Worm (Caenorhabditis elegans) whole organism, L4 larva: ENCODE measurements around the gene F40G9.12.

Experiments
- D1046.2 ChIP-seq: fragments of 200-800 bp; sonication (Bioruptor generic); IDR thresholded peaks from 2 replicates; pipeline ENCODE4 v1.3.6; 2022; ENCODE audit warnings: missing genetic modification characterization, missing compliant biosample characterization
- F10B5.3 ChIP-seq: sonication (generic microtip); optimal IDR thresholded peaks from 2 replicates; lab custom pipeline; 2016; ENCODE audit warnings: mild to moderate bottlenecking, missing genetic modification characterization, missing compliant biosample characterization
- T26A8.4 ChIP-seq: fragments of 200-800 bp; sonication (Bioruptor generic); IDR thresholded peaks from 2 replicates; pipeline ENCODE4 v1.3.6; 2022; ENCODE audit warnings: missing genetic modification characterization, missing compliant biosample characterization
- Y105C5A.15 ChIP-seq: fragments of 200-800 bp; sonication (Bioruptor generic); IDR thresholded peaks from 2 replicates; pipeline ENCODE4 v1.3.6; 2022; ENCODE audit warnings: missing genetic modification characterization, missing compliant biosample characterization
- Y5F2A.4 ChIP-seq: fragments of 200-800 bp; sonication (Bioruptor generic); optimal IDR thresholded peaks from 2 replicates; lab custom pipeline; 2018; ENCODE audit warnings: mild to moderate bottlenecking, missing genetic modification characterization, missing compliant biosample characterization
- aha-1 ChIP-seq: fragments of 150-350 bp; peaks from one replicate; lab custom pipeline; 2014; ENCODE audit warnings: missing biosample characterization, missing genetic modification characterization
- aly-2 ChIP-seq: sonication (generic microtip); optimal IDR thresholded peaks from 2 replicates; lab custom pipeline; 2018; ENCODE audit warnings: missing biosample characterization, missing genetic modification characterization
- ceh-32 ChIP-seq: sonication (generic microtip); optimal IDR thresholded peaks from 2 replicates; lab custom pipeline; 2016; ENCODE audit warnings: mild to moderate bottlenecking, missing genetic modification characterization, missing compliant biosample characterization; ENCODE audit not compliant: poor library complexity
- ceh-44 ChIP-seq: fragments of 200-800 bp; sonication (Bioruptor generic); IDR thresholded peaks from 2 replicates; pipeline ENCODE4 v1.3.6; 2022; ENCODE audit warnings: missing genetic modification reagents, missing genetic modification characterization, missing compliant biosample characterization
- ceh-62 ChIP-seq: sonication (generic microtip); optimal IDR thresholded peaks from 2 replicates; lab custom pipeline; 2017; ENCODE audit warnings: missing biosample characterization, missing genetic modification characterization
- daf-19 ChIP-seq: fragments of 200-800 bp; sonication (Bioruptor generic); conservative IDR thresholded peaks from 2 replicates; pipeline ENCODE4 v1.3.6; 2022; ENCODE audit warnings: missing genetic modification characterization, missing compliant biosample characterization
- dmd-6 ChIP-seq: fragments of 200-800 bp; sonication (Bioruptor generic); IDR thresholded peaks from 2 replicates; pipeline ENCODE4 v1.3.6; 2022; ENCODE audit warnings: missing genetic modification reagents, missing genetic modification characterization, missing compliant biosample characterization
- dmd-8 ChIP-seq: fragments of 200-800 bp; sonication (Bioruptor generic); IDR thresholded peaks from 2 replicates; pipeline ENCODE4 v1.3.6; 2022; ENCODE audit warnings: missing genetic modification characterization, missing compliant biosample characterization
- fkh-10 ChIP-seq: fragments of 150-350 bp; optimal IDR thresholded peaks from 2 replicates; lab custom pipeline; 2014; ENCODE audit warnings: missing biosample characterization, missing genetic modification reagents, missing genetic modification characterization
- fos-1 ChIP-seq: fragments of 150-350 bp; optimal IDR thresholded peaks from 2 replicates; lab custom pipeline; 2014; ENCODE audit warnings: missing biosample characterization, missing genetic modification characterization
- gei-8 ChIP-seq: fragments of 200-800 bp; sonication (Bioruptor generic); optimal IDR thresholded peaks from 2 replicates; lab custom pipeline; 2018; ENCODE audit warnings: mild to moderate bottlenecking, missing genetic modification characterization, missing compliant biosample characterization
- hlh-11 ChIP-seq: fragments of 200-800 bp; sonication (Bioruptor generic); optimal IDR thresholded peaks from 2 replicates; lab custom pipeline; 2018; ENCODE audit warnings: mild to moderate bottlenecking, missing genetic modification characterization, missing compliant biosample characterization
- hlh-30 ChIP-seq: sonication (generic microtip); optimal IDR thresholded peaks from 2 replicates; lab custom pipeline; 2017; ENCODE audit warnings: antibody characterized with exemption, mild to moderate bottlenecking, missing genetic modification characterization, missing compliant biosample characterization; ENCODE audit not compliant: insufficient read depth
- hmg-1.1 ChIP-seq: fragments of 200-800 bp; sonication (Bioruptor generic); IDR thresholded peaks from 2 replicates; pipeline ENCODE4 v1.3.6; 2022; ENCODE audit warnings: missing genetic modification reagents, missing genetic modification characterization, missing compliant biosample characterization
- lin-15B ChIP-seq: fragments of 150-350 bp; sonication (generic microtip); optimal IDR thresholded peaks from 3 replicates; lab custom pipeline; 2014; ENCODE audit warnings: missing biosample characterization, missing genetic modification characterization
- lin-39 ChIP-seq: fragments of 150-350 bp; optimal IDR thresholded peaks from 2 replicates; lab custom pipeline; 2014; ENCODE audit warnings: missing biosample characterization, missing genetic modification reagents, missing genetic modification characterization
- lsy-2 ChIP-seq, 2 experiments: fragments of 150-350 bp in 1 of 2; sonication (generic microtip) in 1 of 2; optimal IDR thresholded peaks; 2 replicates each; lab custom pipeline; 2014 to 2017; ENCODE audit warnings: missing biosample characterization in 2 of 2, missing genetic modification characterization in 2 of 2
- mep-1 ChIP-seq: fragments of 150-350 bp; sonication (generic microtip); optimal IDR thresholded peaks from 3 replicates; lab custom pipeline; 2014; ENCODE audit warnings: missing biosample characterization, missing genetic modification characterization
- nhr-10 ChIP-seq: fragments of 150-350 bp; optimal IDR thresholded peaks from 2 replicates; lab custom pipeline; 2014; ENCODE audit warnings: missing biosample characterization, missing genetic modification characterization
- nhr-11 ChIP-seq: fragments of 150-350 bp; optimal IDR thresholded peaks from 2 replicates; lab custom pipeline; 2014; ENCODE audit warnings: missing biosample characterization, missing genetic modification characterization
- nhr-111 ChIP-seq: fragments of 200-800 bp; sonication (Bioruptor generic); optimal IDR thresholded peaks from 2 replicates; lab custom pipeline; 2018; ENCODE audit warnings: mild to moderate bottlenecking, missing genetic modification characterization, missing compliant biosample characterization
- nhr-237 ChIP-seq: sonication (generic microtip); optimal IDR thresholded peaks from 2 replicates; lab custom pipeline; 2017; ENCODE audit warnings: missing biosample characterization, missing genetic modification characterization
- nhr-6 ChIP-seq: fragments of 150-350 bp; optimal IDR thresholded peaks from 2 replicates; lab custom pipeline; 2014; ENCODE audit warnings: missing biosample characterization, missing genetic modification characterization
- php-3 ChIP-seq: fragments of 200-800 bp; sonication (Bioruptor generic); IDR thresholded peaks from 2 replicates; pipeline ENCODE4 v1.3.6; 2022; ENCODE audit warnings: missing genetic modification reagents, missing genetic modification characterization, missing compliant biosample characterization
- rbr-2 ChIP-seq: sonication (generic microtip); optimal IDR thresholded peaks from 2 replicates; lab custom pipeline; 2016; ENCODE audit warnings: missing genotype, missing genetic modification characterization, missing compliant biosample characterization
- set-16 ChIP-seq: fragments of 200-800 bp; sonication (Bioruptor generic); IDR thresholded peaks from 2 replicates; pipeline ENCODE4 v1.3.6; 2022; ENCODE audit warnings: missing genetic modification reagents, missing genetic modification characterization, missing compliant biosample characterization
- snpc-1.2 ChIP-seq: fragments of 200-800 bp; sonication (Bioruptor generic); IDR thresholded peaks from 2 replicates; pipeline ENCODE4 v1.3.6; 2022; ENCODE audit warnings: missing genetic modification reagents, missing genetic modification characterization, missing compliant biosample characterization
- unc-39 ChIP-seq: sonication (generic microtip); optimal IDR thresholded peaks from 2 replicates; lab custom pipeline; 2017; ENCODE audit warnings: missing biosample characterization, missing genetic modification characterization
- unc-62 ChIP-seq, 3 experiments: fragments of 150-350 bp in 1 of 3; sonication (generic microtip); optimal IDR thresholded peaks in 2 of 3; peaks in 1 of 3; 1 replicate in 1 of 3; 2 replicates in 2 of 3; lab custom pipeline; 2014 to 2017; ENCODE audit warnings: missing biosample characterization in 3 of 3, missing genetic modification characterization in 3 of 3, missing genetic modification reagents in 3 of 3, missing genotype in 1 of 3
- zfp-2 ChIP-seq: sonication (generic microtip); optimal IDR thresholded peaks from 2 replicates; lab custom pipeline; 2016; ENCODE audit warnings: mild to moderate bottlenecking, missing genetic modification characterization, missing compliant biosample characterization
- ztf-11 ChIP-seq: fragments of 150-350 bp; optimal IDR thresholded peaks from 2 replicates; lab custom pipeline; 2014; ENCODE audit warnings: missing biosample characterization, missing genetic modification characterization

F40G9.12 gene

DNA sequence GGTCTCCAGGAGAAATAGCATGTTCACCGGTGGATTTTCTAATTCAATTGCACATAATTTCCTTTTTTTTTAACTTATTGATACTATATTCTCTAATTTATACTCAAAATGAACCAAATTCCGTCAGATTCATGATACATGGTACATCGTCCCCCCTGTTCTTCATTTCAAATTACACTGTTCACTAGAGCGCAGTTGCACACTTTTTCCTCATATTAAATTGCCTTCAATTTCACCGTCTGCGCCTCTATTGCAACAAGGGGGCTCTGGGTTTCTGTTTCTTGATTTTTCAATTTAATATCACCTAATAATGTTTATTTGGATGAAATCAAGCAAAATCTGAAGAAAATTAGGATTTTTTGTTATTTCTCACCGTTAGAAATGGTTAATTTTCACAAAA is 40.0 kb upstream of the F40G9.12 start (continued):
- TF ChIP-seq rbr-2: peak; percentile 62
- TF ChIP-seq nhr-11: no peak
- TF ChIP-seq hlh-11 (tag; lab: Kevin White, UChicago): peak; percentile 10
- no peak for TF ChIP-seq ceh-62
- TF ChIP-seq F10B5.3 (tag; lab: Kevin White, UChicago): no peak
- peak; percentile 20 for TF ChIP-seq fkh-10 (GFP tag; lab: Kevin White, UChicago)
- TF ChIP-seq aha-1 (tag; lab: Kevin White, UChicago): peak; percentile 78
- no peak for TF ChIP-seq D1046.2

DNA sequence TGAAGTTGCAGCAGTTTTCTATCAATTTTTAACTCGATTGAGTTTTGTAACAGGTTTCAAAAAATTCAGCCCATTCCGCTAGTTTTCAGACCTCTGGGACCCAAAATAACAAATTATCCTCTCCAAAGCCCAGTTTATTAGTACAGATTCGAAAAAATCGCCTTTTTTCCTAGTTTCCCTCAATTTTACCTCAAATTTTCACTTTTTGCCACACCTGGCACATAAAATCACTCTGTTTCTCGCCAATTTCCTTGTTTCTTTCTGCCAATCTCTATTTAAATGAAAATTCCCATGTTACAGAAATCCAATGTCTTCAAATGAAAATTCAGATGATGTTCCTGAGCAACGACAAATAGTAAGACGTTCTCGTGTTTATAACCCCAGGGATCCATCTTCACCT is 39.5 kb upstream of the F40G9.12 start, which contains the start of gene pals-22:
TSS of gene pals-22 (plus strand) at position 301 of the 400 bp plus-strand sequence.
- TF ChIP-seq mep-1 (no peak), nhr-111 (no peak), unc-62 (GFP tag; optimal IDR thresholded peaks at IDR 0.05 in 1 of 2; lab: Kevin White, UChicago) (no peak), unc-62 (tag; optimal IDR thresholded peaks at IDR 0.05; lab: Kevin White, UChicago) (no peak), ztf-11 (tag; lab: Kevin White, UChicago) (no peak), rbr-2 (no peak), dmd-6 (no peak), nhr-6 (tag; lab: Kevin White, UChicago) (no peak), ceh-44 (GFP tag; lab: Robert Waterston, UW) (no peak), T26A8.4 (GFP tag; lab: Robert Waterston, UW) (no peak), zfp-2 (tag; lab: Kevin White, UChicago) (no peak), ceh-32 (tag; lab: Kevin White, UChicago) (no peak), hlh-30 (tag; lab: Kevin White, UChicago) (no peak), Y5F2A.4 (GFP tag; lab: Kevin White, UChicago) (no peak), dmd-8 (GFP tag; lab: Robert Waterston, UW) (no peak), snpc-1.2 (GFP tag; lab: Robert Waterston, UW) (no peak), lin-15B (tag; lab: Kevin White, UChicago) (no peak), set-16 (no peak)

DNA sequence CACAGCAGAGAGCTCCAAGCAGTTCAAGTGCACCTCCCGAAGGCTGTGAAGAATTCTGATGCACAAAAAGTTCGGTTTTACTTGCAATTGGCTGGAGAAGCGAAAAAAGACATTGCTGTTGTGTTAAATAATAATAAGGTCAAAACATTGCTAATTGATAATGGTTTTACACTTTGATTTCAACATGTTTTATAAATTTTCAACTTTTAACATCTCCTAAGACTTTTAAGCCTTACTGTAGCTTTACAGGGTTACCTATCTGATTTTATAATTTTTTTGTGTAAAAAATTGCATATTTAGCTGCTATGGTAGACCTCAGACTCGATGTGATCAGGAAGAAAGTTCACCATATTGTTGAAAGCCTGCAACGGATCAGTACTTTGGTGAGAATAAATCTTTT is 37.5 kb upstream of the F40G9.12 start, which contains the start of gene pals-25:
TSS of gene pals-25 (plus strand) at position 301 of the 400 bp plus-strand sequence.
- TF ChIP-seq T26A8.4 (GFP tag; lab: Robert Waterston, UW) (no peak), Y5F2A.4 (GFP tag; lab: Kevin White, UChicago) (no peak), unc-39 (no peak), php-3 (no peak), snpc-1.2 (GFP tag; lab: Robert Waterston, UW) (no peak), lsy-2 (tag; optimal IDR thresholded peaks at IDR 0.05; lab: Kevin White, UChicago) (no peak), hmg-1.1 (no peak), ceh-44 (GFP tag; lab: Robert Waterston, UW) (no peak)

DNA sequence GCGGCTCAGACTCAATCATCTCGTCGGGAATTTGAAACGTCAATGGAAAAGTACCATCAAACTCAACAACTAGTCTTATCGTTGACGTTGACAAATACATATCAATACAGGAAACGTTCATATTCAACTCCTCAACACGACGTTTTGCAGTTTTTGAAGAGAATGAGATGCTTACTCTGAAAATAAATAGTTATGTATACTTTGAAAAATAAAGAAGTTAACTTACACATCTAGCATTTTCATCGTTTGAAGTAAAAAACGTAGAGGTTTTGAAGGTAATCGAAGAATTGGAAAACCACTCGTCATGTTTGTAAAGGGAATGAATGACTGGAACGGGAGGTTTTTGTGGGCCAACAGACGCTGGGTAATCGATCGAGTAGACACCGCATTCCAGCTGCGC is 30.7 kb upstream of the F40G9.12 start, which contains the start of gene fbxb-81:
TSS of gene fbxb-81 (minus strand) at position 314 of the 400 bp plus-strand sequence.
- TF ChIP-seq nhr-10 (tag; lab: Kevin White, UChicago) (no peak), unc-62 (GFP tag; optimal IDR thresholded peaks at IDR 0.05 in 1 of 2; lab: Kevin White, UChicago) (peak in 1 of 2 experiments; percentile 94), unc-62 (tag; optimal IDR thresholded peaks at IDR 0.05; lab: Kevin White, UChicago) (no peak), lin-39 (tag; lab: Kevin White, UChicago) (no peak), daf-19 (GFP tag; lab: Robert Waterston, UW) (no peak), gei-8 (GFP tag; lab: Kevin White, UChicago) (no peak), ztf-11 (tag; lab: Kevin White, UChicago) (no peak)

DNA sequence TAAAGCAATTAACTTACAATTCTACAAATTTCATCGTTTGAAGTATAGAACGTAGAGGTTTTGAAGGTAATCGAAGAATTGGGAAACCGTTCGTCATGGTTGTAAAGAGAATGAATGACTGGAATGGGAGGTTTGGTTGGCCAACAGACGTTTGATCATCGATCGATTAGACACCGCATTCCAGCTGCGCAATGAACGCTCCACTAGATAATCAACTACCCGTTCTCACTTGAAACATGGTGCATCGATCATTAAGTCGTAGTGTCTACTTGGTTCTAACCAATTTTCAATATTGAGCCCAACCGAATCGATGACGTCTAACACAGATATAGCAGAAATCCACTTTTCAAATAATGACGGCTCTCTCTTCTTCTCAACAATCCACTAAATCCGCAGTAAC is 28.5 kb upstream of the F40G9.12 start, which contains the start of gene fbxb-82:
TSS of gene fbxb-82 (minus strand) at position 101 of the 400 bp plus-strand sequence.
- TF ChIP-seq Y105C5A.15 (GFP tag; lab: Robert Waterston, UW) (no peak), fos-1 (tag; lab: Kevin White, UChicago) (no peak), aly-2 (tag; lab: Kevin White, UChicago) (no peak), nhr-237 (tag; lab: Kevin White, UChicago) (no peak), nhr-11 (no peak)
- TF ChIP-seq, all 104 proteins: peak for 0
